Fruit fly (Drosophila melanogaster) whole organism, adult: ENCODE data around the gene CG31267.

Experiments used
- CG11617 ChIP-seq: fragments of 200-800 bp; sonication (Bioruptor generic); optimal IDR thresholded peaks from 2 replicates; lab custom pipeline; 2017; ENCODE audit warnings: mild to moderate bottlenecking, missing biosample characterization, missing genetic modification reagents, missing genetic modification characterization
- CG7045 ChIP-seq: fragments of 200-800 bp; sonication (Bioruptor generic); optimal IDR thresholded peaks from 2 replicates; lab custom pipeline; 2017; ENCODE audit warnings: missing biosample characterization, mild to moderate bottlenecking, missing genetic modification characterization
- CG7101 ChIP-seq: fragments of 200-800 bp; sonication (Bioruptor generic); optimal IDR thresholded peaks from 2 replicates; lab custom pipeline; 2018; ENCODE audit warnings: missing biosample characterization, mild to moderate bottlenecking, missing genetic modification characterization, moderate library complexity
- Crg-1 ChIP-seq: fragments of 200-800 bp; sonication (Bioruptor generic); optimal IDR thresholded peaks from 2 replicates; lab custom pipeline; 2016; ENCODE audit warnings: missing biosample characterization, missing genetic modification characterization
- bab1 ChIP-seq: fragments of 200-800 bp; sonication (Bioruptor generic); optimal IDR thresholded peaks from 3 replicates; lab custom pipeline; 2019; ENCODE audit warnings: missing biosample characterization, mild to moderate bottlenecking, missing genetic modification characterization, moderate library complexity
- cic ChIP-seq: fragments of 200-800 bp; sonication (Bioruptor generic); optimal IDR thresholded peaks from 2 replicates; lab custom pipeline; 2017; ENCODE audit warnings: missing biosample characterization, mild to moderate bottlenecking, missing genetic modification characterization, moderate library complexity
- cnc ChIP-seq, 2 experiments: fragments of >200 bp; optimal IDR thresholded peaks; 2 replicates each; lab custom pipeline; 2017
- kay ChIP-seq: fragments of 200-800 bp; sonication (Bioruptor generic); peaks from one replicate; lab custom pipeline; 2016; ENCODE audit warnings: missing biosample characterization, missing genetic modification characterization, borderline replicate concordance
- ovo ChIP-seq: fragments of 200-800 bp; sonication (Bioruptor generic); optimal IDR thresholded peaks from 2 replicates; lab custom pipeline; 2016; ENCODE audit warnings: missing biosample characterization, missing genetic modification characterization
- pad ChIP-seq: fragments of 200-800 bp; sonication (Bioruptor generic); optimal IDR thresholded peaks from 3 replicates; lab custom pipeline; 2017; ENCODE audit warnings: missing biosample characterization, missing genetic modification characterization, mild to moderate bottlenecking, moderate library complexity, missing genetic modification reagents
- tj ChIP-seq: fragments of 200-800 bp; sonication (Bioruptor generic); optimal IDR thresholded peaks from 3 replicates; lab custom pipeline; 2017; ENCODE audit warnings: missing biosample characterization, mild to moderate bottlenecking, missing genetic modification characterization, moderate library complexity
- toe ChIP-seq: fragments of 200-800 bp; sonication (Bioruptor generic); optimal IDR thresholded peaks from 2 replicates; lab custom pipeline; 2016; ENCODE audit warnings: missing biosample characterization, missing genetic modification characterization

DNA sequence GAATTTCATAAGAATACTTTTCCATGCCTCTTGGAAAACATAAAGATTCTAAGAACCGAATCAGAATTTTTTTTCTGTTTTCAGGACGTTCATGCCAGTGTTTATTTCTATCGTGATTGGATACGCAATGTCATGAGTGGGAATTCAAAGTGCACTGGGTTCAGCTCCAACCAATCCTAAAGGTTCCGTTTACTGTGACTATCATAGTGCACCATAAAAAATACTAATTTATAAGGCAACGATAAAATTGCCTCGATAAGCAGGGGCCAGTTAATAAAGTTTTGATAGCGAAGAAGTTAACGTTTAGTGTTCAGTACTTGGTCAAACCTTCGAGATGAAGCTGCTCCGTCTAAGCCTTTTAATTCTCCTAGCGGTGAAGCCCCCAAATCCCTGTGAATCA, 6.1 kb upstream of the CG31267 start, which contains the start of gene CG31265:
- TF ChIP-seq kay (no peak), CG7045 (no peak), toe (GFP tag; lab: Kevin White, UChicago) (no peak), bab1 (no peak), pad (GFP tag; lab: Kevin White, UChicago) (no peak), Crg-1 (no peak), CG11617 (GFP tag; lab: Kevin White, UChicago) (no peak), CG7101 (no peak), cnc (optimal IDR thresholded peaks at IDR 0.05; lab: Kevin White, UChicago) (no peak), ovo (GFP tag; lab: Kevin White, UChicago) (no peak), tj (GFP tag; lab: Kevin White, UChicago) (no peak), cic (GFP tag; lab: Kevin White, UChicago) (no peak)
